Worm (Caenorhabditis elegans): ENCODE measurements around the gene csp-1.
A peak's percentile ranks its signal among the peaks of the same experiment; 100 is the strongest.

The csp-1 gene

ce11 chrII:13600904-13601303 lies at the start of gene csp-1:
csp-1 (plus strand) TSS chrII:13601204.
- TF ChIP-seq bed-2 (GFP tag; IDR thresholded peaks at IDR 0.05) = no peak
- no peak for TF ChIP-seq rcor-1 (GFP tag; IDR thresholded peaks at IDR 0.05)
- no peak for TF ChIP-seq F55B11.4 (tag; optimal IDR thresholded peaks at IDR 0.05; ENCODE audit: borderline replicate concordance, insufficient read depth)
- TF ChIP-seq akir-1 (GFP tag; optimal IDR thresholded peaks at IDR 0.05) = no peak
- no peak for TF ChIP-seq lsy-27 (tag; optimal IDR thresholded peaks at IDR 0.05; ENCODE audit: borderline replicate concordance, insufficient read depth)
- TF ChIP-seq unc-130 (GFP tag; optimal IDR thresholded peaks at IDR 0.05) = no peak
- no peak for TF ChIP-seq nfya-1 (tag; optimal IDR thresholded peaks at IDR 0.05; ENCODE audit: borderline replicate concordance, insufficient read depth)
- no peak for TF ChIP-seq die-1 (tag; optimal IDR thresholded peaks at IDR 0.05)
- no peak for TF ChIP-seq nhr-27 (tag; optimal IDR thresholded peaks at IDR 0.05)
- TF ChIP-seq madf-8 (GFP tag; conservative IDR thresholded peaks at IDR 0.05) = no peak
- no peak for TF ChIP-seq F57A8.1 (GFP tag; optimal IDR thresholded peaks at IDR 0.05)
- no peak for TF ChIP-seq nhr-179 (tag; optimal IDR thresholded peaks at IDR 0.05)
- no peak for TF ChIP-seq gei-17 (GFP tag; optimal IDR thresholded peaks at IDR 0.05)
- no peak for TF ChIP-seq hrde-1 (tag; optimal IDR thresholded peaks at IDR 0.05; ENCODE audit: borderline replicate concordance)
- TF ChIP-seq him-1 (tag; optimal IDR thresholded peaks at IDR 0.05) = no peak
- TF ChIP-seq snpc-3.4 (tag; optimal IDR thresholded peaks at IDR 0.05) = no peak
- no peak for TF ChIP-seq sdz-38 (tag; optimal IDR thresholded peaks at IDR 0.05)
- TF ChIP-seq pbrm-1 (GFP tag; IDR thresholded peaks at IDR 0.05) = no peak
- TF ChIP-seq ceh-91 (GFP tag; IDR thresholded peaks at IDR 0.05) = no peak

ce11 chrII:13560553-13560952 lies 40.5 kb upstream of the csp-1 start:
- TF ChIP-seq lsy-27 (tag; optimal IDR thresholded peaks at IDR 0.05; ENCODE audit: borderline replicate concordance, insufficient read depth) (no peak), egrh-3 (GFP tag; IDR thresholded peaks at IDR 0.05) (peak; percentile 42; the same call in 1 of the 2 replicates), F37B4.10 (GFP tag; IDR thresholded peaks at IDR 0.05) (0 out of 2 replicates have a peak, but pooled peaks have one; percentile 7)

ce11 chrII:13567871-13568270 lies 33.1 kb upstream of the csp-1 start, which contains the start of gene Y48E1B.3:
Y48E1B.3 (minus strand) TSS chrII:13567971.
- TF ChIP-seq Y67H2A.10 (GFP tag; conservative IDR thresholded peaks at IDR 0.05) (no peak), pha-4 (tag; optimal IDR thresholded peaks at IDR 0.05) (no peak), sptf-2 (GFP tag; optimal IDR thresholded peaks at IDR 0.05) (no peak), ceh-100 (GFP tag; IDR thresholded peaks at IDR 0.05) (no peak), efl-1 (GFP tag; optimal IDR thresholded peaks at IDR 0.05) (no peak), ztf-25 (GFP tag; IDR thresholded peaks at IDR 0.05) (no peak), F49E8.2 (tag; optimal IDR thresholded peaks at IDR 0.05; ENCODE audit: insufficient read depth) (no peak), fkh-3 (tag; optimal IDR thresholded peaks at IDR 0.05) (no peak), nhr-90 (tag; optimal IDR thresholded peaks at IDR 0.05) (no peak), hrde-1 (tag; optimal IDR thresholded peaks at IDR 0.05; ENCODE audit: borderline replicate concordance) (no peak), lir-1 (GFP tag; conservative IDR thresholded peaks at IDR 0.05) (no peak), ztf-26 (tag; optimal IDR thresholded peaks at IDR 0.05) (no peak), K12H6.12 (tag; optimal IDR thresholded peaks at IDR 0.05) (no peak)

DNA sequence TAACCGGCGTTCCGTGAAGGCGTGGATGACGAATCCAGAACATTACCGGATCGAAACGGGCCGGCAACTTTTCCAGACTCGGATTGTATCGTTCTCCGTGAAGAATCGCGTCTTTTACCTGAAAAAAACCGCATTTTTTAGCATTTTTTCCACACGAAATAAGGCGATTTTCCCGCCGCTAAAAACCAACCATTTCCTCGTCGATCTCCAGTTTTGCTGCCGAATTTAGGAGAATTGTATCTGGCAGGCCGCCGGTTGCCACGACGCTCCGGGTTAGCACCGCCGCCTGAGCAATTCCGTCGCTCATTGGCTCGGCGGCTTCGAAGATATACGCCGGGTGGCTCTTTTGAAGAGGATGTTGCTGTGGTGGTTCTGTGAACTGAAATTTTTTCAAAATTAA lies 26.6 kb upstream of the csp-1 start:
- TF ChIP-seq F39B2.1 (GFP tag; IDR thresholded peaks at IDR 0.05) = no peak
- no peak for TF ChIP-seq egrh-3 (GFP tag; IDR thresholded peaks at IDR 0.05)
- no peak for TF ChIP-seq F22D6.2 (tag; optimal IDR thresholded peaks at IDR 0.05)
- no peak for TF ChIP-seq zfh-2 (GFP tag; conservative IDR thresholded peaks at IDR 0.05)
- no peak for TF ChIP-seq lin-40 (tag; optimal IDR thresholded peaks at IDR 0.05)
- TF ChIP-seq sdz-38 (tag; optimal IDR thresholded peaks at IDR 0.05) = no peak
- no peak for TF ChIP-seq him-1 (tag; optimal IDR thresholded peaks at IDR 0.05)
- no peak for TF ChIP-seq rec-8 (tag; optimal IDR thresholded peaks at IDR 0.05)
- TF ChIP-seq efl-1 (GFP tag; optimal IDR thresholded peaks at IDR 0.05) = no peak
- no peak for TF ChIP-seq F55B11.4 (tag; optimal IDR thresholded peaks at IDR 0.05; ENCODE audit: borderline replicate concordance, insufficient read depth)
- TF ChIP-seq repo-1 (tag; optimal IDR thresholded peaks at IDR 0.05) = no peak
- TF ChIP-seq dox-1 (GFP tag; IDR thresholded peaks at IDR 0.05) = no peak

All from whole organism, young adult.